Worm (Caenorhabditis elegans): ENCODE data around the gene Y110A2AL.7.

- TF ChIP-seq dao-5 (tag; optimal IDR thresholded peaks at IDR 0.05) (no peak), W03F9.2 (tag; optimal IDR thresholded peaks at IDR 0.05) (no peak)
These were observed 20.5 kb downstream of the Y110A2AL.7 start, which contains the start of the genes fut-4 and K12H6.10 for ce11 chrII:2822435-2822920.
